Worm (Caenorhabditis elegans) whole organism, L3 larva: ENCODE measurements around the gene Y55F3C.17.

Experiments used
- ama-1 ChIP-seq: fragments of 150-350 bp; optimal IDR thresholded peaks from 2 replicates; lab custom pipeline; 2018
- daf-12 ChIP-seq: fragments of 150-350 bp; optimal IDR thresholded peaks from 2 replicates; lab custom pipeline; 2014; ENCODE audit warnings: missing biosample characterization, missing genetic modification reagents, missing genetic modification characterization
- tbx-2 ChIP-seq: sonication (generic microtip); optimal IDR thresholded peaks from 2 replicates; lab custom pipeline; 2016; ENCODE audit warnings: mild to moderate bottlenecking, missing genetic modification characterization, missing compliant biosample characterization

- no peak for TF ChIP-seq tbx-2 (tag; lab: Kevin White, UChicago)
- TF ChIP-seq ama-1 (lab: Kevin White, UChicago): no peak
- no peak for TF ChIP-seq daf-12
These were observed 21.1 kb upstream of the Y55F3C.17 start, which contains the start of gene Y55F3C.10 for ce11 chrIV:719351-719750.
